Worm (Caenorhabditis elegans): ENCODE results near the gene C16B8.3.

C16B8.3 gene

DNA sequence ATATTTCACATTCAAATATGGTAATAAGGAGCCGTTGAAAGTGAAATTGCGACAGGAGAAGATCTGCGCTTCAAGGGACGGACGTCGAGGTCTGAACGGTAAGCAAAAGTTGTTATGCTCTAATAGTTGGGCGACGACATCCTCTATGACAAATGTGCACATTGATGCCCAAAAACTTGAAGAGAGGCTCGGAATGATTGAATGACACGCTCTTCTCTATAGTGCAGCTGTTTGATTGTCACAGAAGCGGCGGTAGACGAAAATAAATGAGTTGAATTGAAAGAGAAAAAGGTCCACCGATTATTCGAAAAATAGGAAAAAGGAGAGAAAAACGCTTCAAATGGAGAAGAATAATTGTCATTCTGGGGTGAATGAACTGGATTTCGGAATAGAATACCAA is 9.2 kb downstream of the C16B8.3 start:
- TF ChIP-seq ztf-18 (tag; optimal IDR thresholded peaks at IDR 0.05) (no peak), F52B5.7 (tag; optimal IDR thresholded peaks at IDR 0.05) (no peak)

DNA sequence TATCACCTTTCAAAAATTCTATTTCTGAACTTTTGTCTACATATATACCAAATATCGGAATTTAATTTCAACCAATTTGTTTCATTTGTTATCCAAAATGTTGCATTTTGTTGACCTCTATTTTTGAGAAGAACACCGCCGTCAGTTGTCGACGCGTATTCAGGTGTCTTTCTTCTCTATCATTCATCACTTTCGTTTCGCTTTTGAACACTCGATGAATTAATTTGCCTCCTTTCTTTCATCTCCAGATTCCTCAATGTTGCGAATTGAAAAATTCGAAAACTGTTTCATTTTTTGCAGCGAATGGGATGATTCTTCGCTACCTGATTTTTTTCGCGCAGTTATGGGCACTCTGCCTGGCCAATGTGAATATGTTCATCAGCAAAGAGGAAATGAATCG is 10.2 kb downstream of the C16B8.3 start, which contains the start of gene lin-18:
lin-18 (plus strand) TSS at position 301 of the 400 bp plus-strand sequence.
- TF ChIP-seq let-526 (GFP tag; IDR thresholded peaks at IDR 0.05), result no peak
- TF ChIP-seq mel-28 (tag; optimal IDR thresholded peaks at IDR 0.05; ENCODE audit: borderline replicate concordance), result no peak
- no peak for TF ChIP-seq attf-6 (GFP tag; IDR thresholded peaks at IDR 0.05)
- TF ChIP-seq Y56A3A.18 (GFP tag; IDR thresholded peaks at IDR 0.05), result no peak
- TF ChIP-seq B0035.1 (tag; optimal IDR thresholded peaks at IDR 0.05), result no peak
- TF ChIP-seq efl-1 (GFP tag; optimal IDR thresholded peaks at IDR 0.05), result no peak
- TF ChIP-seq unc-130 (GFP tag; optimal IDR thresholded peaks at IDR 0.05), result no peak
- no peak for TF ChIP-seq snpc-4 (GFP tag; optimal IDR thresholded peaks at IDR 0.05)
- no peak for TF ChIP-seq snpc-4 (tag; optimal IDR thresholded peaks at IDR 0.05)
- no peak for TF ChIP-seq lag-1 (GFP tag; IDR thresholded peaks at IDR 0.05)

DNA sequence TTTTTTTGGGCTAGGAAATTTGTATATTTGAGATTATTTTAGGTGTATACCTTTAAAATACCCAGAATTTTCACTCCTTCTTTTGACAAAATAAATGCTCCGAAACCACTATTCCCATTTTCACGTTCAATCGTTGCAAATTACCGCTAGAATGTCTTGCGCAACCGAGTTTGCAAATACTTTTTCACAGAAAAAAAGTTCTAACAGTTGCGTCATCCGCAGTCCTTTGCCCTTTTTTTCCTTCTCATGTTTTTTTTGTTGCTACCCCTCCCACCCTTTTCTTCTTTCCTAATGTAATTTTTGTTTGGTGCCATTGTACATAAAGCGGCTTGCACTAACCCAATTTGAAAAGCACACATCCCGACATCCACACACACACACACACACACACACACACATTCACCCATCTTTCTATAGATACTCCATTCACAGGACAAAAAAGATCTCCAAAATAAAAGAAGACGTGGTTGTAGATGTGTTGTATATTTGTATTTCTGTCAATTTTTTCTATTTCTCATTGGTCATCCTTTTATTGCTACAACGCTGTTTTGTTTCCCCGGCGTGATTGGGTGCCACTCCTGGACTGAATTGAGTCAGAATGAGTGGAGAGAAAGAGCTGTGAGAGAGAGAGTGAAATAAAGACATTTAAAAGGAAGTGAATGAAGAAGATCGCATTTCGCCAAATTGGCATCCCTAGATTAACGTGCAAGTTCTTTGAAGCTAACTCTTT is 10.8 kb downstream of the C16B8.3 start:
- no peak for TF ChIP-seq ceh-100 (GFP tag; IDR thresholded peaks at IDR 0.05)
- no peak for TF ChIP-seq F49E8.2 (tag; optimal IDR thresholded peaks at IDR 0.05; ENCODE audit: insufficient read depth)
- no peak for TF ChIP-seq hmg-20 (GFP tag; IDR thresholded peaks at IDR 0.05)
- no peak for TF ChIP-seq tbx-9 (tag; optimal IDR thresholded peaks at IDR 0.05; ENCODE audit: borderline replicate concordance)
- TF ChIP-seq mel-28 (tag; optimal IDR thresholded peaks at IDR 0.05; ENCODE audit: borderline replicate concordance), result no peak
- TF ChIP-seq hlh-26 (GFP tag; conservative IDR thresholded peaks at IDR 0.05), result no peak
- TF ChIP-seq mcd-1 (GFP tag; IDR thresholded peaks at IDR 0.05), result no peak
- no peak for TF ChIP-seq B0336.3 (GFP tag; IDR thresholded peaks at IDR 0.05)
- TF ChIP-seq egl-44 (GFP tag; IDR thresholded peaks at IDR 0.05), result no peak
- TF ChIP-seq D2030.7 (GFP tag; IDR thresholded peaks at IDR 0.05), result no peak
- no peak for TF ChIP-seq madf-3 (GFP tag; IDR thresholded peaks at IDR 0.05)
- no peak for TF ChIP-seq unc-62 (GFP tag; optimal IDR thresholded peaks at IDR 0.05)

DNA sequence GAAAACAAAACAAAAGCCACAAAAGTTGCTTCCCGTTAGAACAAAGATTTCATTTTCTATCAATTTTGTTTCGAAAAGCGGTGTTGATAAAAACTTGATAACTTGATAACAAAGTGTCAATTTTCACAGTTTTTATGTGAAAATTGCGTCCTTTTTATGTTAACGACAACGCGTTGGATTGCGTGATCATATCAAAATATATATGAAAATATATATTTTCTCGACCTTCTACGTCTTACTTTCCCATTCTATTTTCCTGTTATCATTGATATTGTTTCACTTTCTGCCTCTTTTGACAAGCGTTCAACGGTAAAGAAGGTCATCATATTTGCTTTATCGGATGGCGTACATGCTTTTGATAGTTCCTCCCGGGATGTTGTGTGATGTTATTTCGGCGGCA is 15.7 kb downstream of the C16B8.3 start:
- TF ChIP-seq snpc-1.3 (tag; optimal IDR thresholded peaks at IDR 0.05; ENCODE audit: insufficient read depth) (no peak), ZK185.1 (tag; optimal IDR thresholded peaks at IDR 0.05; ENCODE audit: poor library complexity, severe bottlenecking) (no peak), F57A8.1 (GFP tag; optimal IDR thresholded peaks at IDR 0.05) (no peak), bed-2 (GFP tag; IDR thresholded peaks at IDR 0.05) (no peak), unc-62 (GFP tag; optimal IDR thresholded peaks at IDR 0.05) (no peak), cebp-2 (GFP tag; IDR thresholded peaks at IDR 0.05) (no peak), F22D6.2 (tag; optimal IDR thresholded peaks at IDR 0.05) (no peak), nhr-80 (tag; optimal IDR thresholded peaks at IDR 0.05) (peak; percentile 84), nfya-2 (GFP tag; IDR thresholded peaks at IDR 0.05) (no peak)

DNA sequence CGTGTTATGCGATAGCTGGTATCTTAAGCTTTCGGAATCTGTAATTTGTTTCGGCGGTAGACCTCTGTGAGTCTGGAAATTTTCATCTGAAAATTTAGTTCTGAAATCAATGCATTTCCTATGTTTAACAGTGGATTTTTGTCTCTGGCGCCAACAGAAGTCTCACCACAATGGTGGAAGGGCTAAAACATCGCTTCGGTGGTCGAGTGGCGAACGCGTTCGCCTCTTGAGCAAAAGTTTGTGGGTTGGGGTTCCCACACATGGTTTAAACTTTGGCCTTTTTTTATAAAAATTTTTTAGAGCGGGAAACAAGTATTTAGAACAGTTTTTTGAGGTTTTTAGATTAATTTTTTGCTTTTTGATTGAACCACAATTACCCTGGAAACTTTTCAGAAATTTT is 18.7 kb downstream of the C16B8.3 start:
- TF ChIP-seq tbp1 (GFP tag; optimal IDR thresholded peaks at IDR 0.05) (peak; percentile 80), sdz-38 (tag; optimal IDR thresholded peaks at IDR 0.05) (no peak), let-526 (GFP tag; IDR thresholded peaks at IDR 0.05) (no peak), lin-35 (GFP tag; optimal IDR thresholded peaks at IDR 0.05) (no peak), akir-1 (GFP tag; optimal IDR thresholded peaks at IDR 0.05) (no peak), rpc-1 (optimal IDR thresholded peaks at IDR 0.05) (no peak), rpc-1 (tag; optimal IDR thresholded peaks at IDR 0.05) (peak; percentile 59), egl-18 (GFP tag; IDR thresholded peaks at IDR 0.05) (0 out of 2 replicates have a peak, but pooled peaks have one; percentile 31), nhr-179 (tag; optimal IDR thresholded peaks at IDR 0.05) (no peak), mxl-1 (tag; optimal IDR thresholded peaks at IDR 0.05) (no peak), ztf-3 (GFP tag; optimal IDR thresholded peaks at IDR 0.05) (no peak), hlh-12 (tag; optimal IDR thresholded peaks at IDR 0.05) (no peak), T26A5.8 (tag; optimal IDR thresholded peaks at IDR 0.05) (no peak), B0261.1 (tag; optimal IDR thresholded peaks at IDR 0.05) (peak; percentile 53)

Measured in whole organism, young adult.